Fruit fly (Drosophila melanogaster): ENCODE data around the gene OtopLc.

- TF ChIP-seq CG6854 (GFP tag; optimal IDR thresholded peaks at IDR 0.05) = no peak
- no peak for TF ChIP-seq Lpt (GFP tag; optimal IDR thresholded peaks at IDR 0.05)
Measured at dm6 chrX:5678178-5678470, 15.5 kb upstream of the OtopLc start.
